Fruit fly (Drosophila melanogaster) whole organism: ENCODE data around the gene Nrg.

ENCODE experiments used
- CG8478 ChIP-seq: fragments of >200 bp; optimal IDR thresholded peaks from 2 replicates; lab custom pipeline; 2018; ENCODE audit warnings: inconsistent platforms
- Dll ChIP-seq: fragments of >200 bp; optimal IDR thresholded peaks from 2 replicates; lab custom pipeline; 2017
- EcR ChIP-seq, 2 experiments: fragments of >200 bp; optimal IDR thresholded peaks; 2 replicates each; lab custom pipeline; 2017; ENCODE audit warnings: missing biosample characterization in 2 of 2, missing genetic modification characterization in 2 of 2, missing genetic modification reagents in 2 of 2
- pan ChIP-seq: fragments of >200 bp; optimal IDR thresholded peaks from 2 replicates; lab custom pipeline; 2017
- psq ChIP-seq: fragments of >200 bp; optimal IDR thresholded peaks from 2 replicates; lab custom pipeline; 2017
- usp ChIP-seq: fragments of >200 bp; optimal IDR thresholded peaks from 2 replicates; lab custom pipeline; 2017; ENCODE audit warnings: missing biosample characterization, missing genetic modification characterization, mixed read lengths

The Nrg gene

dm6 chrX:8489048-8489447 lies 28.1 kb upstream of the Nrg start, which contains the start of gene CG33181:
CG33181 (plus strand) TSS chrX:8489348.
- TF ChIP-seq Dll (no peak), psq (lab: Kevin White, UChicago) (no peak), pan (lab: Kevin White, UChicago) (no peak), EcR (GFP tag; optimal IDR thresholded peaks at IDR 0.05; lab: Kevin White, UChicago) (no peak), CG8478 (lab: Kevin White, UChicago) (no peak), usp (GFP tag; lab: Kevin White, UChicago) (no peak)

DNA sequence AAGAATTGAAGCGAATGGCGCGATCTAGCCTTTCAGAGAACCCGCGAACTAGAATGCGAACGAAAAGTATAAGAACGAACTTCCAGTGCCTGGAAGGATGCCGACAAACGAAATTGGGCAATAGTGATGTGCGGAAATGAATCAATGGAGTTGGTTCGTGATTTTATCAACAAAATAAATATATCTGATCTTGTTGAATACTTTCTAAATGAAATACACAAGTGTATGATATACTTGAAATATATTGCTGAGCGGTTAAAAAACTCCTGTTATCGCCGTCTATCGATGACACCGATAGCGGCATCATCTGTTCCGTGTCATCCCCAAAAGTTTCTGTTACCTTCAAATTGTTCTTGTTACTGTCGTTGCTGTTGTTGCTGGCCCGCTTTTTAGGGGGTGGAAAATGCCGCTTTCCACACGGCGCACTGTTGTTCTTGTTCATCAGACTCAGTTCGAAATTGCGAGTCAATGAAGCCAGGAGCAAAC lies 27.6 kb upstream of the Nrg start, which contains the start of gene otu:
Gene otu (minus strand): TSS at position 51 of the 486 bp plus-strand sequence.
- TF ChIP-seq usp (GFP tag; lab: Kevin White, UChicago): no peak
- TF ChIP-seq EcR (GFP tag; optimal IDR thresholded peaks at IDR 0.05; lab: Kevin White, UChicago): no peak
- no peak for TF ChIP-seq psq (lab: Kevin White, UChicago)
- no peak for TF ChIP-seq CG8478 (lab: Kevin White, UChicago)
- no peak for TF ChIP-seq Dll
- TF ChIP-seq pan (lab: Kevin White, UChicago): no peak

- TF ChIP-seq pan (lab: Kevin White, UChicago) (no peak), CG8478 (lab: Kevin White, UChicago) (no peak), Dll (no peak), EcR (GFP tag; optimal IDR thresholded peaks at IDR 0.05; lab: Kevin White, UChicago) (no peak), usp (GFP tag; lab: Kevin White, UChicago) (no peak), psq (lab: Kevin White, UChicago) (no peak)
These were observed 26.7 kb upstream of the Nrg start for dm6 chrX:8490291-8490975.

- TF ChIP-seq EcR (GFP tag; optimal IDR thresholded peaks at IDR 0.05; lab: Kevin White, UChicago) (no peak), Dll (no peak), psq (lab: Kevin White, UChicago) (no peak), usp (GFP tag; lab: Kevin White, UChicago) (no peak), pan (lab: Kevin White, UChicago) (no peak)
These were observed 26.2 kb upstream of the Nrg start for dm6 chrX:8490976-8491345.

dm6 chrX:8491452-8492046 lies 25.6 kb upstream of the Nrg start:
- TF ChIP-seq psq (lab: Kevin White, UChicago): no peak

DNA sequence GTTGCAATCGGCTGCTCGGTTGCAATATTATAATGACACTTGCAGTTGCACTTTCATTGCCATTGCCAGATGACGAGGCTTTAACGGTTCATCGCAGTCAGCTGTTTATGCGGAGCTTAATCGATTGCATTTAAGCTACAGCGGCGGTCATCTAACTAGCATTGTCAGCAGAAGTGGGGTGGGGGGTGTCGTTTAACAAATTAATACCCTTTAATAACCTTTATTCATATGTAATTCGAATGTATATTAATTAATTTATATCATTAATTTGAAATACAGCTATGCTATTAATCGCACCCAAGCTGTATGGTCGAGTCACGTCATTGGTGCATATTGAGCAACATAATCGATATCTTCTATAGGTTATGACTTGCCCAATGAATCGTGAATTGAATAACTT lies 24.3 kb upstream of the Nrg start:
- TF ChIP-seq pan (lab: Kevin White, UChicago) (no peak), psq (lab: Kevin White, UChicago) (no peak)

DNA sequence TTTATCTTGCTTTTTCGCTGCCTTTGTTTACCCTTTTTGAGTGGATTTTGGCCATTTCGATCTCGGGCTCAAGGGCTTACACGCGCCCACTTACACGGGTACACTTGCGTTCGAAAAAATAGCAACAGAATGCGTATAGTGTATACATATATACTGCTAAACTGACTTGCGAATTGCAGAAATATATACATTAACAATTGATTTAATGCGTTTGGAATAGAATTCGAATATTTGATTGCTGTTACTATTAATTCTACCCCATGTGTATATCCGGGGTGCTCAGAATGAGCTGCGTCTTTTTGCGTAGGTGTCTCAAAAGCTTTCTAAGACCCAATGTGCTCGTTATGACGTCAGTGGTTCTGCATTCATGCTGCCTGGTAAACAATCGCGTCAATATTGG lies 23.7 kb upstream of the Nrg start:
- TF ChIP-seq CG8478 (lab: Kevin White, UChicago) (no peak), usp (GFP tag; lab: Kevin White, UChicago) (no peak), EcR (GFP tag; optimal IDR thresholded peaks at IDR 0.05; lab: Kevin White, UChicago) (no peak), Dll (no peak), pan (lab: Kevin White, UChicago) (no peak), psq (lab: Kevin White, UChicago) (no peak)

DNA sequence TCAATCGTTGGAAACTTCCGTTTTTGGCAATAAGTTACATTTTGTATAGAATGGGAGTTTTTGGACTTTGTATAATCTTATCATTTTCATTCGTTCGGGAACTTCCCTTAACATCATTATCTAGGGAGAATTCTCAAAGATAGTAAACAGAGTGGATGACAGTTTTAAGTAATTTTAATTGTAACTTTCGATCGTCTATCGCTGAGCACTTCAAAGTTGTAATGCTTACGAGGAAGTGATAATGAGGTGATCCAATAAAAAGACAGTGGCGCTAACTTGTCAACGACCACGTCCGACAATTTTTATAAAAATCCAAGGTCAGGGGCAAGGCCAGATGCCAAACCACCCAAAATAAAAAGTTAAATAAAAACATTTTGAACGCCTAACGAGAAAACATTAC lies 20.8 kb upstream of the Nrg start:
- TF ChIP-seq Dll (no peak), EcR (GFP tag; optimal IDR thresholded peaks at IDR 0.05; lab: Kevin White, UChicago) (no peak), CG8478 (lab: Kevin White, UChicago) (no peak), psq (lab: Kevin White, UChicago) (no peak), pan (lab: Kevin White, UChicago) (no peak), usp (GFP tag; lab: Kevin White, UChicago) (no peak)

DNA sequence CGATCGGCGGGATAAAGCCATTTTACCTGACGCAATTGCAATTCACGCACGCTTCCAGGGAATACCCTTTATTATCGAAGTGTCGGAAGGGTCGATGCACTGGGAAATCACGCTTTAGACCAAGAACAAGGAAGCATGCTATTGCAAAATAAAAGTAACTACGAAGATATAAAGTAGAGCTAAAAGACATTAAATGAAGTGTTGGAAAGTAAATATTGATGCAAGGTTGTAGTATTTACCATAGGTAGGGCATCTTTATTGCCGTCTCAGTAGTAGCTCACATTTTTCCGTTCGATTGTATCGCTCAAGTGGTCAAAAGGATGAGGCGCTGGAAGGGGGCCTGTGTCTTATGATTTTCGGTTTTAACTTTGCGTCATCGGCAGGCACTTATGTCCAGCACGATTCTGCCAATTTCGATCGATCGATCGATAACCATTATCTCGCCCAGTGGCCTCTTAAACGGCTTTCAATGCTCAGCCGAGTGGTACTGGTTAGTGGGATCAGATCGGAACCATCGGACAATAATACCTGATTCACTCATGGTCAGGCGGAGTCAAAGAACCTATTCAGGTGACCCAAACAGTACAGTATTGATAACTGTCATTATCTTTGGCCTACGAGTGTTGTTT lies 19.5 kb upstream of the Nrg start:
- TF ChIP-seq EcR (GFP tag; optimal IDR thresholded peaks at IDR 0.05; lab: Kevin White, UChicago) (no peak), psq (lab: Kevin White, UChicago) (no peak), Dll (no peak)

dm6 chrX:8499151-8499550 lies 18.0 kb upstream of the Nrg start:
- TF ChIP-seq usp (GFP tag; lab: Kevin White, UChicago): no peak
- no peak for TF ChIP-seq EcR (GFP tag; optimal IDR thresholded peaks at IDR 0.05; lab: Kevin White, UChicago)
- no peak for TF ChIP-seq pan (lab: Kevin White, UChicago)
- no peak for TF ChIP-seq psq (lab: Kevin White, UChicago)
- TF ChIP-seq CG8478 (lab: Kevin White, UChicago): no peak
- no peak for TF ChIP-seq Dll

dm6 chrX:8501374-8501773 lies 15.8 kb upstream of the Nrg start:
- TF ChIP-seq usp (GFP tag; lab: Kevin White, UChicago): no peak
- no peak for TF ChIP-seq EcR (GFP tag; optimal IDR thresholded peaks at IDR 0.05; lab: Kevin White, UChicago)
- TF ChIP-seq Dll: no peak
- TF ChIP-seq pan (lab: Kevin White, UChicago): no peak
- TF ChIP-seq CG8478 (lab: Kevin White, UChicago): no peak
- TF ChIP-seq psq (lab: Kevin White, UChicago): no peak

DNA sequence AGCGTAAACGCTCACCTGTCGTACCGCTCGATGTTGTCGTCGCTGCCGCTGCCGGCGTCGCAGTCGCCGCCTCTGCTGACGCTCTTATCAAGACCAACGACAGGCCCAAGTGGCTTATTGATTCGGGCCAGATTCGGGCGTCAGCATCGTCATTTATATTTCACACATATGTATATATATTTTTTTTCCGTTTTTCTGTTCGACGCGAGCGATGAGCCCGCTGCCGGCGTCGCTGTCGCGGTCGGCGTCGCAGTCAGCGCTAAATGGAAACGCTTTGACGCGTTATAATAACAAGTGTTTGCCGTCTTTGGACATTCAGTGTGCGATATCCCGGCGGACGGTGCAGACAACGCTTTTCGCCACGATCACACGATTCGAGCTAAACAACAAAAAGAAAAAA lies 15.1 kb upstream of the Nrg start:
- TF ChIP-seq EcR (GFP tag; optimal IDR thresholded peaks at IDR 0.05; lab: Kevin White, UChicago) (no peak), usp (GFP tag; lab: Kevin White, UChicago) (no peak), psq (lab: Kevin White, UChicago) (no peak), CG8478 (lab: Kevin White, UChicago) (no peak), Dll (no peak), pan (lab: Kevin White, UChicago) (no peak)
